Worm (Caenorhabditis elegans) whole organism, young adult: ENCODE measurements around the gene mec-14.

Experiments
- F23B12.7 ChIP-seq: sonication (generic microtip); optimal IDR thresholded peaks from 2 replicates; lab custom pipeline; 2017; ENCODE audit warnings: missing genetic modification characterization, mild to moderate bottlenecking, missing compliant biosample characterization, antibody characterized with exemption, moderate library complexity; ENCODE audit not compliant: insufficient read depth
- Y67H2A.10 ChIP-seq: fragments of 200-800 bp; sonication (Bioruptor generic); conservative IDR thresholded peaks from 2 replicates; pipeline ENCODE4 v1.3.6; 2022; ENCODE audit warnings: missing genetic modification reagents, missing genetic modification characterization, missing compliant biosample characterization
- atf-7 ChIP-seq: sonication (generic microtip); optimal IDR thresholded peaks from 2 replicates; lab custom pipeline; 2017; ENCODE audit warnings: mild to moderate bottlenecking, missing genetic modification characterization, missing compliant biosample characterization
- cebp-1 ChIP-seq, 2 experiments: fragments of 200-800 bp in 1 of 2; sonication (Bioruptor generic) in 1 of 2; sonication (generic microtip) in 1 of 2; IDR thresholded peaks in 1 of 2; optimal IDR thresholded peaks in 1 of 2; 2 replicates each; pipeline versions ENCODE4 v1.3.6 to Lab custom; 2017 to 2022; ENCODE audit warnings: missing compliant biosample characterization in 2 of 2, missing genetic modification characterization in 2 of 2, mild to moderate bottlenecking in 1 of 2, missing genetic modification reagents in 1 of 2, moderate library complexity in 1 of 2
- dox-1 ChIP-seq: fragments of 200-800 bp; sonication (Bioruptor generic); IDR thresholded peaks from 2 replicates; pipeline ENCODE4 v1.3.6; 2022; ENCODE audit warnings: missing genetic modification reagents, missing genetic modification characterization, missing compliant biosample characterization
- dpl-1 ChIP-seq: fragments of 150-350 bp; optimal IDR thresholded peaks from 2 replicates; lab custom pipeline; 2014; ENCODE audit warnings: missing biosample characterization, missing genetic modification reagents, missing genetic modification characterization
- hmg-20 ChIP-seq: fragments of 200-800 bp; sonication (Bioruptor generic); IDR thresholded peaks from 2 replicates; pipeline ENCODE4 v1.3.6; 2022; ENCODE audit warnings: missing genetic modification reagents, missing genetic modification characterization, missing compliant biosample characterization
- nfya-2 ChIP-seq: fragments of 200-800 bp; sonication (Bioruptor generic); IDR thresholded peaks from 2 replicates; pipeline ENCODE4 v1.3.6; 2022; ENCODE audit warnings: missing genetic modification reagents, missing genetic modification characterization, missing compliant biosample characterization
- nhr-90 ChIP-seq: sonication (generic microtip); optimal IDR thresholded peaks from 2 replicates; lab custom pipeline; 2016; ENCODE audit warnings: missing genotype, mild to moderate bottlenecking, missing genetic modification characterization, missing compliant biosample characterization
- pha-4 ChIP-seq: fragments of 150-350 bp; sonication (generic microtip); optimal IDR thresholded peaks from 2 replicates; lab custom pipeline; 2014; ENCODE audit warnings: missing biosample characterization, missing genetic modification reagents, missing genetic modification characterization
- rcor-1 ChIP-seq: fragments of 200-800 bp; sonication (Bioruptor generic); IDR thresholded peaks from 2 replicates; pipeline ENCODE4 v1.3.6; 2022; ENCODE audit warnings: missing genetic modification reagents, missing genetic modification characterization, missing compliant biosample characterization
- unc-62 ChIP-seq: fragments of 150-350 bp; optimal IDR thresholded peaks from 2 replicates; lab custom pipeline; 2014; ENCODE audit warnings: missing biosample characterization, missing genetic modification reagents, missing genetic modification characterization

ce11 chrIII:7207903-7208497 is 15.2 kb upstream of the mec-14 start, which contains the start of gene rpl-6:
- peak; percentile 59 for TF ChIP-seq Y67H2A.10
- TF ChIP-seq dpl-1: peak; percentile 35
- no peak for TF ChIP-seq unc-62 (GFP tag; lab: Kevin White, UChicago)
- TF ChIP-seq pha-4 (tag; lab: Kevin White, UChicago): peak; percentile 80
- TF ChIP-seq hmg-20 (GFP tag; lab: Robert Waterston, UW): no peak
- no peak for TF ChIP-seq nfya-2 (GFP tag; lab: Robert Waterston, UW)
- TF ChIP-seq rcor-1 (GFP tag; lab: Robert Waterston, UW): peak; percentile 73
- peak; percentile 55; the same call in 1 of the 2 replicates for TF ChIP-seq dox-1
- TF ChIP-seq F23B12.7: peak; percentile 79
- no peak for TF ChIP-seq nhr-90
- TF ChIP-seq atf-7: no peak
- no peak for TF ChIP-seq cebp-1 (GFP tag; IDR thresholded peaks at IDR 0.05; lab: Robert Waterston, UW)
- peak; percentile 72 for TF ChIP-seq cebp-1 (tag; optimal IDR thresholded peaks at IDR 0.05; lab: Kevin White, UChicago)
